Worm (Caenorhabditis elegans): ENCODE measurements around the gene spe-39.

DNA sequence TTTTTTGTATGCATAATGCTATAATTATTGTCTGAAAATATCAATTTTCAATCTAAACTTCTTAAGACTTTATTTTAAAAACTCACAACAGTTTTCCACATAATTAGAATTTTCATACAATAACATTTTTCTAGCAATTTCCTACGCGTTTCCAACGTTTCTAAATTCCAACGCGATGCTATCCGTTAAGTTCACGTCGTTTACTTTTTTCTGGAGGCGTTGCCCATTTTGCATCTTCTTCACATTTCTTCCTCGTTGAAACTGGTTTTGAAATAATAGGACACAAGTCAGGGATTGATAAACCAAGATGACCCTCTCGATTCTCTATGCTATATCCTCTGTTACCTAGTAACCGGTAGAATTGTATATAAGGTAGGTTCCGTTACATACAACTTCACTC is 50.0 kb downstream of the spe-39 start, which contains the start of the genes T15B7.14 and col-143:
- TF ChIP-seq flt-1 (GFP tag; IDR thresholded peaks at IDR 0.05) (no peak), ztf-29 (GFP tag; IDR thresholded peaks at IDR 0.05) (no peak), T22C8.4 (GFP tag; IDR thresholded peaks at IDR 0.05) (no peak), klf-2 (GFP tag; conservative IDR thresholded peaks at IDR 0.05) (no peak), cog-1 (tag; optimal IDR thresholded peaks at IDR 0.05) (no peak), ztf-23 (GFP tag; IDR thresholded peaks at IDR 0.05) (no peak), tab-1 (GFP tag; IDR thresholded peaks at IDR 0.05) (no peak)
